Worm (Caenorhabditis elegans) whole organism, L1 larva: Measurements from ENCODE around the gene cit-1.2.
A peak's percentile ranks its signal among the peaks of the same experiment; 100 is the strongest.

Experiments used
- C16A3.4 ChIP-seq: fragments of 150-350 bp; optimal IDR thresholded peaks from 2 replicates; lab custom pipeline; 2014; ENCODE audit warnings: missing biosample characterization, missing genetic modification characterization
- aha-1 ChIP-seq: fragments of 150-350 bp; optimal IDR thresholded peaks from 2 replicates; lab custom pipeline; 2014; ENCODE audit warnings: missing biosample characterization, missing genetic modification characterization
- alr-1 ChIP-seq: fragments of 200-800 bp; sonication (Bioruptor generic); optimal IDR thresholded peaks from 2 replicates; lab custom pipeline; 2018; ENCODE audit warnings: borderline replicate concordance, mild to moderate bottlenecking, missing genetic modification characterization, missing compliant biosample characterization
- aly-2 ChIP-seq: fragments of 150-350 bp; optimal IDR thresholded peaks from 2 replicates; lab custom pipeline; 2014; ENCODE audit warnings: missing biosample characterization, missing genetic modification characterization
- ceh-63 ChIP-seq: fragments of 200-800 bp; sonication (Bioruptor generic); optimal IDR thresholded peaks from 2 replicates; lab custom pipeline; 2018; ENCODE audit warnings: mild to moderate bottlenecking, missing genetic modification characterization, missing compliant biosample characterization
- ceh-8 ChIP-seq: fragments of 200-800 bp; sonication (Bioruptor generic); optimal IDR thresholded peaks from 2 replicates; lab custom pipeline; 2018; ENCODE audit warnings: mild to moderate bottlenecking, missing genetic modification characterization, moderate library complexity, missing compliant biosample characterization
- ceh-82 ChIP-seq, 3 experiments: fragments of 150-350 bp in 1 of 3; sonication (generic microtip) in 2 of 3; optimal IDR thresholded peaks; 2 replicates each; lab custom pipeline; 2014 to 2017; ENCODE audit warnings: missing biosample characterization in 3 of 3, missing genetic modification characterization in 3 of 3
- ces-1 ChIP-seq: fragments of 150-350 bp; optimal IDR thresholded peaks from 2 replicates; lab custom pipeline; 2014; ENCODE audit warnings: missing biosample characterization, missing genetic modification reagents, missing genetic modification characterization
- dsc-1 ChIP-seq: sonication (generic microtip); optimal IDR thresholded peaks from 2 replicates; lab custom pipeline; 2016; ENCODE audit warnings: mild to moderate bottlenecking, missing genetic modification characterization, missing compliant biosample characterization
- egl-13 ChIP-seq: sonication (generic microtip); optimal IDR thresholded peaks from 2 replicates; lab custom pipeline; 2016; ENCODE audit warnings: missing genotype, missing genetic modification reagents, missing genetic modification characterization, missing compliant biosample characterization
- egl-27 ChIP-seq, 2 experiments: fragments of 150-350 bp in 1 of 2; sonication (generic microtip); optimal IDR thresholded peaks; 3 replicates each; lab custom pipeline; 2017 to 2018; ENCODE audit warnings: missing biosample characterization in 2 of 2, missing genetic modification characterization in 2 of 2, missing genetic modification reagents in 2 of 2
- elt-3 ChIP-seq, 6 experiments: fragments of 150-350 bp in 1 of 6; sonication (generic microtip); optimal IDR thresholded peaks; 2 replicates each; lab custom pipeline; 2017 to 2018; ENCODE audit warnings: missing biosample characterization in 6 of 6, missing genetic modification characterization in 6 of 6, inconsistent platforms in 1 of 6
- ets-5 ChIP-seq: fragments of 200-800 bp; sonication (Bioruptor generic); IDR thresholded peaks from 2 replicates; pipeline ENCODE4 v1.3.6; 2022; ENCODE audit warnings: missing genetic modification characterization, missing compliant biosample characterization
- fos-1 ChIP-seq: fragments of 150-350 bp; optimal IDR thresholded peaks from 2 replicates; lab custom pipeline; 2014; ENCODE audit warnings: missing biosample characterization, missing genetic modification characterization
- grh-1 ChIP-seq: fragments of 200-800 bp; sonication (Bioruptor generic); IDR thresholded peaks from 2 replicates; pipeline ENCODE4 v1.3.6; 2022; ENCODE audit warnings: missing genetic modification reagents, missing genetic modification characterization, missing compliant biosample characterization
- hpl-2 ChIP-seq: fragments of 150-350 bp; optimal IDR thresholded peaks from 2 replicates; lab custom pipeline; 2014; ENCODE audit warnings: missing biosample characterization, missing genetic modification reagents, missing genetic modification characterization
- isw-1 ChIP-seq: fragments of 200-800 bp; sonication (Bioruptor generic); IDR thresholded peaks from 2 replicates; pipeline ENCODE4 v1.3.6; 2022; ENCODE audit warnings: missing genetic modification characterization, missing compliant biosample characterization
- jun-1 ChIP-seq: fragments of 150-350 bp; optimal IDR thresholded peaks from 2 replicates; lab custom pipeline; 2014; ENCODE audit warnings: missing biosample characterization, missing genetic modification reagents, missing genetic modification characterization
- lin-13 ChIP-seq: fragments of 150-350 bp; optimal IDR thresholded peaks from 2 replicates; lab custom pipeline; 2014; ENCODE audit warnings: missing biosample characterization, missing genetic modification reagents, missing genetic modification characterization
- lin-14 ChIP-seq: fragments of 200-800 bp; sonication (Bioruptor generic); optimal IDR thresholded peaks from 2 replicates; lab custom pipeline; 2018; ENCODE audit warnings: mild to moderate bottlenecking, missing genetic modification characterization, moderate library complexity, missing compliant biosample characterization
- lin-15B ChIP-seq: fragments of 150-350 bp; sonication (generic microtip); optimal IDR thresholded peaks from 3 replicates; lab custom pipeline; 2014; ENCODE audit warnings: missing biosample characterization, missing genetic modification characterization
- lin-35 ChIP-seq, 2 experiments: fragments of 150-350 bp; optimal IDR thresholded peaks; 2 replicates each; lab custom pipeline; 2014; ENCODE audit warnings: missing biosample characterization in 2 of 2, missing genetic modification characterization in 2 of 2, missing genetic modification reagents in 2 of 2
- lin-39 ChIP-seq: fragments of 150-350 bp; optimal IDR thresholded peaks from 2 replicates; lab custom pipeline; 2014; ENCODE audit warnings: missing biosample characterization, missing genetic modification reagents, missing genetic modification characterization
- mab-9 ChIP-seq: fragments of 200-800 bp; sonication (Bioruptor generic); IDR thresholded peaks from 2 replicates; pipeline ENCODE4 v1.3.6; 2022; ENCODE audit warnings: missing genetic modification reagents, missing genetic modification characterization, missing compliant biosample characterization
- mdl-1 ChIP-seq, 2 experiments: fragments of 150-350 bp; optimal IDR thresholded peaks; 2 replicates each; lab custom pipeline; 2014 to 2017; ENCODE audit warnings: missing biosample characterization in 2 of 2, missing genetic modification characterization in 2 of 2, inconsistent platforms in 1 of 2
- mef-2 ChIP-seq: fragments of 150-350 bp; optimal IDR thresholded peaks from 2 replicates; lab custom pipeline; 2014; ENCODE audit warnings: missing biosample characterization, missing genetic modification characterization
- nhr-11 ChIP-seq: fragments of 150-350 bp; optimal IDR thresholded peaks from 2 replicates; lab custom pipeline; 2014; ENCODE audit warnings: missing biosample characterization, missing genetic modification characterization
- nhr-237 ChIP-seq: fragments of 150-350 bp; optimal IDR thresholded peaks from 2 replicates; lab custom pipeline; 2014; ENCODE audit warnings: missing biosample characterization, missing genetic modification characterization
- nhr-28 ChIP-seq: fragments of 150-350 bp; optimal IDR thresholded peaks from 2 replicates; lab custom pipeline; 2014; ENCODE audit warnings: missing biosample characterization, missing genetic modification characterization
- nhr-47 ChIP-seq: sonication (generic microtip); optimal IDR thresholded peaks from 2 replicates; lab custom pipeline; 2016; ENCODE audit warnings: mild to moderate bottlenecking, missing genetic modification characterization, moderate library complexity, missing compliant biosample characterization
- nhr-71 ChIP-seq: sonication (generic microtip); optimal IDR thresholded peaks from 2 replicates; lab custom pipeline; 2016; ENCODE audit warnings: mild to moderate bottlenecking, missing genetic modification characterization, moderate library complexity, missing compliant biosample characterization
- nhr-76 ChIP-seq: sonication (generic microtip); optimal IDR thresholded peaks from 2 replicates; lab custom pipeline; 2017; ENCODE audit warnings: missing biosample characterization, missing genetic modification characterization
- nhr-77 ChIP-seq: fragments of 150-350 bp; optimal IDR thresholded peaks from 2 replicates; lab custom pipeline; 2014; ENCODE audit warnings: missing biosample characterization, missing genetic modification characterization
- nhr-84 ChIP-seq: sonication (generic microtip); optimal IDR thresholded peaks from 2 replicates; lab custom pipeline; 2017; ENCODE audit warnings: missing biosample characterization, missing genetic modification characterization
- pqm-1 ChIP-seq: sonication (generic microtip); optimal IDR thresholded peaks from 3 replicates; lab custom pipeline; 2017; ENCODE audit warnings: missing biosample characterization, missing genetic modification characterization
- rnt-1 ChIP-seq: sonication (generic microtip); optimal IDR thresholded peaks from 2 replicates; lab custom pipeline; 2016; ENCODE audit warnings: mild to moderate bottlenecking, missing genetic modification characterization, moderate library complexity, missing compliant biosample characterization
- snpc-4 ChIP-seq: fragments of 150-350 bp; optimal IDR thresholded peaks from 2 replicates; lab custom pipeline; 2014; ENCODE audit warnings: missing biosample characterization, missing genetic modification characterization
- snu-23 ChIP-seq: sonication (generic microtip); optimal IDR thresholded peaks from 2 replicates; lab custom pipeline; 2016; ENCODE audit warnings: missing genetic modification characterization, missing compliant biosample characterization
- sox-4 ChIP-seq: sonication (generic microtip); optimal IDR thresholded peaks from 2 replicates; lab custom pipeline; 2016; ENCODE audit warnings: missing genetic modification characterization, missing compliant biosample characterization
- sptf-1 ChIP-seq: fragments of 150-350 bp; optimal IDR thresholded peaks from 2 replicates; lab custom pipeline; 2014; ENCODE audit warnings: missing biosample characterization, missing genetic modification characterization
- swsn-7 ChIP-seq: sonication (generic microtip); optimal IDR thresholded peaks from 2 replicates; lab custom pipeline; 2016; ENCODE audit warnings: missing genetic modification characterization, missing compliant biosample characterization
- tbx-2 ChIP-seq: sonication (generic microtip); optimal IDR thresholded peaks from 2 replicates; lab custom pipeline; 2016; ENCODE audit warnings: missing genetic modification characterization, missing compliant biosample characterization
- tlp-1 ChIP-seq: fragments of 150-350 bp; optimal IDR thresholded peaks from 2 replicates; lab custom pipeline; 2014; ENCODE audit warnings: missing biosample characterization, missing genetic modification characterization
- unc-98 ChIP-seq: fragments of 200-800 bp; sonication (Bioruptor generic); IDR thresholded peaks from 2 replicates; pipeline ENCODE4 v1.3.6; 2022; ENCODE audit warnings: missing genetic modification characterization, missing compliant biosample characterization
- xbp-1 ChIP-seq: sonication (generic microtip); optimal IDR thresholded peaks from 2 replicates; lab custom pipeline; 2016; ENCODE audit warnings: missing genetic modification characterization, missing compliant biosample characterization
- ztf-11 ChIP-seq, 2 experiments: sonication (generic microtip); optimal IDR thresholded peaks; 2 replicates each; lab custom pipeline; 2016 to 2017; ENCODE audit warnings: missing genetic modification characterization in 2 of 2, missing biosample characterization in 1 of 2, missing compliant biosample characterization in 1 of 2
- ztf-4 ChIP-seq: fragments of 150-350 bp; optimal IDR thresholded peaks from 2 replicates; lab custom pipeline; 2014; ENCODE audit warnings: missing biosample characterization, missing genetic modification characterization

The cit-1.2 gene

DNA sequence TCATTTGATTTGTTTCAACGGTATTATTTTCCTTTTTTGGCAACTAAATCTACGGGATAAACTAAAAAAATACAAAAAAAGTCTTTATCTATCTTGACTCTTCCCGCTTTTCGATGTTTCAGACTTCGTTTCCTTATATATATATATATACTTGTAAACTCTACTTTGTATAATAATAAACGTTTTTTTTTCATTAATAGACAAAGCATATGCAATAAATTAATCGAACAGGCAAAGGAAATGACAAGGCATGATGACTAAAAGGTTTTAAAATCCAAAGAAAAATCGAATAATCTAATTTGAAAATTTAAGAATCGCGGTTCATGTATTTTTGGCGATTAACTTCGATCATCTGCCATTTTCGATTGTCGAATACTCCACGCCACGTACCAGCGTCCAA is 3.0 kb downstream of the cit-1.2 start:
- TF ChIP-seq swsn-7 (tag; lab: Kevin White, UChicago) (no peak), sox-4 (no peak), lin-14 (GFP tag; lab: Kevin White, UChicago) (no peak), elt-3 (tag; optimal IDR thresholded peaks at IDR 0.05; lab: Kevin White, UChicago) (no peak), aly-2 (tag; lab: Kevin White, UChicago) (no peak), dsc-1 (tag; lab: Kevin White, UChicago) (no peak), isw-1 (no peak), snu-23 (GFP tag; lab: Kevin White, UChicago) (no peak), nhr-71 (tag; lab: Kevin White, UChicago) (no peak), nhr-77 (tag; lab: Kevin White, UChicago) (no peak), ces-1 (GFP tag; lab: Kevin White, UChicago) (no peak), nhr-47 (no peak), C16A3.4 (tag; lab: Kevin White, UChicago) (no peak), lin-13 (GFP tag; lab: Kevin White, UChicago) (no peak), fos-1 (tag; lab: Kevin White, UChicago) (no peak), ztf-11 (tag; optimal IDR thresholded peaks at IDR 0.05; lab: Kevin White, UChicago) (no peak), mab-9 (GFP tag; lab: Robert Waterston, UW) (no peak), nhr-11 (tag; lab: Kevin White, UChicago) (no peak)

DNA sequence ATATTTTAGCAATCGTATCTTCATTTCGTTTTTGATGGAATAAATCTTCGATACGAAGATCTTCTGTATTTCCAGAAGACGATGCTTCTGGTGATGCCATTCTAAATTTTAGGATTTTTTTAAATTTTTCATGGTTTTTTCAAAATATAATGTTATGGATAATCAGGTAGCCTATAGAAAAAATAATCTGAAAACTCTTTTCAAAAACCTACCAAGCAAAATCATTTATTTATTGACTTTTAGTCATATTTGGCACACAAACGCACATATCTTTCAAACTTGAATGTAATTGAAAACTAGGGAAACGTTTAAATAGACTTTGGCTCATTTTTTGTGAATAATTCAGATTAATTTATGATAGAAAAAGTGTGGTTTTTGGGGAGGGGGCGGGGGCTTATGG is 5.9 kb downstream of the cit-1.2 start, which contains the start of gene F44B9.5:
F44B9.5 (minus strand) TSS at position 101 of the 400 bp plus-strand sequence.
- TF ChIP-seq xbp-1 (no peak), nhr-47 (no peak), ceh-82 (tag; optimal IDR thresholded peaks at IDR 0.05; lab: Kevin White, UChicago) (no peak), fos-1 (tag; lab: Kevin White, UChicago) (no peak), unc-98 (GFP tag; lab: Robert Waterston, UW) (no peak), nhr-237 (tag; lab: Kevin White, UChicago) (no peak), lin-15B (tag; lab: Kevin White, UChicago) (no peak), egl-13 (tag; lab: Kevin White, UChicago) (no peak), pqm-1 (tag; lab: Kevin White, UChicago) (no peak), mef-2 (tag; lab: Kevin White, UChicago) (no peak), ets-5 (GFP tag; lab: Robert Waterston, UW) (no peak), lin-14 (GFP tag; lab: Kevin White, UChicago) (no peak), egl-27 (tag; optimal IDR thresholded peaks at IDR 0.05; lab: Kevin White, UChicago) (no peak), ceh-63 (GFP tag; lab: Kevin White, UChicago) (no peak)

DNA sequence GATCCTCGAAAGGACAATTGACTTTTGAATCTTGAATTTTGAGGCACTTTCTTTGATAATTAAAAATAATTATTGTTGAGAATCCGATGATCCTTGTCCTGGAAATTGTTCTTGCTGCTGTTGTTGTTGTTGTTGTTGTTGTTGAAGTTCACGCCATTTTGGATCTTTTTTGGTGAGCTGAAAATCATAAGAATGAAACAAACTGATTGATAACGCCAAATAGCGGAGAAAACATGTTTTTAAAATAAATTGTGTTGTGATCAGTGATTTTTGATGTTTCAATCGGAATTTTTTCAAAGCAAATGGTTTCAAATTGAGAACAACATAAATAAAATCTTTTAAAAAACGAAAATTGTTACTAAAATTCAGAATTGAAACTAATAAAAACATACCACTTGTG is 6.5 kb downstream of the cit-1.2 start:
- TF ChIP-seq lin-39 (tag; lab: Kevin White, UChicago) (no peak), mab-9 (GFP tag; lab: Robert Waterston, UW) (no peak), grh-1 (GFP tag; lab: Robert Waterston, UW) (no peak), ztf-4 (tag; lab: Kevin White, UChicago) (no peak), aha-1 (tag; lab: Kevin White, UChicago) (no peak)

- TF ChIP-seq mef-2 (tag; lab: Kevin White, UChicago) (no peak), nhr-47 (peak; percentile 86), nhr-76 (tag; lab: Kevin White, UChicago) (no peak), lin-35 (GFP tag; optimal IDR thresholded peaks at IDR 0.05; lab: Kevin White, UChicago) (peak; percentile 85 to 94), rnt-1 (tag; lab: Kevin White, UChicago) (peak; percentile 89), snpc-4 (tag; lab: Kevin White, UChicago) (peak; percentile 52), tlp-1 (tag; lab: Kevin White, UChicago) (no peak), lin-14 (GFP tag; lab: Kevin White, UChicago) (peak; percentile 90), nhr-28 (no peak), tbx-2 (tag; lab: Kevin White, UChicago) (peak; percentile 91), ceh-8 (no peak), alr-1 (tag; lab: Kevin White, UChicago) (no peak), sptf-1 (no peak), mab-9 (GFP tag; lab: Robert Waterston, UW) (peak; percentile 52; the same call in 1 of the 2 replicates), sox-4 (no peak), hpl-2 (no peak), fos-1 (tag; lab: Kevin White, UChicago) (peak; percentile 71), mdl-1 (tag; optimal IDR thresholded peaks at IDR 0.05; lab: Kevin White, UChicago) (peak in 1 of 2 experiments; percentile 64), nhr-84 (tag; lab: Kevin White, UChicago) (no peak), unc-98 (GFP tag; lab: Robert Waterston, UW) (no peak), jun-1 (peak; percentile 79)
Observed at ce11 chrIII:8020823-8021332, 10.3 kb downstream of the cit-1.2 start, which contains the start of gene lin-36. Gene lin-36 (minus strand): TSS chrIII:8020873.
